Worm (Caenorhabditis elegans) whole organism, late embryonic: ENCODE results near the gene T19H12.15.
"Not testable (repeated sequence)": the region's sequence is repeated elsewhere in the genome, so short reads cannot be mapped to it uniquely, and the experiment has no call there.

Experiments used
- K02D7.2 ChIP-seq: sonication (generic microtip); optimal IDR thresholded peaks from 2 replicates; lab custom pipeline; 2017; ENCODE audit warnings: mild to moderate bottlenecking, missing genetic modification characterization, missing compliant biosample characterization
- K09A11.1 ChIP-seq: sonication (generic microtip); optimal IDR thresholded peaks from 2 replicates; lab custom pipeline; 2017; ENCODE audit warnings: antibody characterized with exemption, mild to moderate bottlenecking, missing genetic modification characterization, missing compliant biosample characterization; ENCODE audit not compliant: insufficient read depth
- T23F11.4 ChIP-seq: fragments of 200-800 bp; sonication (Bioruptor generic); optimal IDR thresholded peaks from 2 replicates; lab custom pipeline; 2018; ENCODE audit warnings: mild to moderate bottlenecking, missing genetic modification characterization, missing compliant biosample characterization
- Y22D7AL.16 ChIP-seq: sonication (generic microtip); optimal IDR thresholded peaks from 2 replicates; lab custom pipeline; 2016; ENCODE audit warnings: missing genetic modification characterization, missing compliant biosample characterization
- ceh-2 ChIP-seq: sonication (generic microtip); optimal IDR thresholded peaks from 2 replicates; lab custom pipeline; 2016; ENCODE audit warnings: missing genotype, missing genetic modification characterization, missing compliant biosample characterization
- ceh-24 ChIP-seq: sonication (generic microtip); optimal IDR thresholded peaks from 2 replicates; lab custom pipeline; 2016; ENCODE audit warnings: mild to moderate bottlenecking, missing genetic modification characterization, missing compliant biosample characterization
- ceh-34 ChIP-seq: sonication (generic microtip); optimal IDR thresholded peaks from 2 replicates; lab custom pipeline; 2016; ENCODE audit warnings: mild to moderate bottlenecking, missing genetic modification characterization, missing compliant biosample characterization
- ceh-45 ChIP-seq: fragments of 200-800 bp; sonication (Bioruptor generic); IDR thresholded peaks from 2 replicates; pipeline ENCODE4 v1.3.6; 2022; ENCODE audit warnings: missing genetic modification reagents, missing genetic modification characterization, missing compliant biosample characterization
- ceh-6 ChIP-seq: fragments of 200-800 bp; sonication (Bioruptor generic); optimal IDR thresholded peaks from 2 replicates; lab custom pipeline; 2018; ENCODE audit warnings: mild to moderate bottlenecking, missing genetic modification characterization, missing compliant biosample characterization
- dmd-4 ChIP-seq: sonication (generic microtip); optimal IDR thresholded peaks from 2 replicates; lab custom pipeline; 2016; ENCODE audit warnings: borderline replicate concordance, missing genetic modification characterization, missing compliant biosample characterization
- dve-1 ChIP-seq: sonication (generic microtip); optimal IDR thresholded peaks from 2 replicates; lab custom pipeline; 2017; ENCODE audit warnings: antibody characterized with exemption, mild to moderate bottlenecking, missing genetic modification characterization, missing compliant biosample characterization
- elt-2 ChIP-seq: sonication (generic microtip); optimal IDR thresholded peaks from 2 replicates; lab custom pipeline; 2016; ENCODE audit warnings: missing genetic modification reagents, missing genetic modification characterization, missing compliant biosample characterization
- elt-4 ChIP-seq: sonication (generic microtip); optimal IDR thresholded peaks from 2 replicates; lab custom pipeline; 2016; ENCODE audit warnings: missing genetic modification characterization, missing compliant biosample characterization
- fkh-6 ChIP-seq: sonication (generic microtip); optimal IDR thresholded peaks from 2 replicates; lab custom pipeline; 2016; ENCODE audit warnings: missing genetic modification characterization, missing compliant biosample characterization
- lim-6 ChIP-seq: sonication (generic microtip); optimal IDR thresholded peaks from 2 replicates; lab custom pipeline; 2016; ENCODE audit warnings: missing genetic modification characterization, missing compliant biosample characterization
- lin-11 ChIP-seq: fragments of 200-800 bp; sonication (Bioruptor generic); optimal IDR thresholded peaks from 2 replicates; lab custom pipeline; 2018; ENCODE audit warnings: mild to moderate bottlenecking, missing genetic modification characterization, missing compliant biosample characterization
- nhr-11 ChIP-seq: fragments of 150-350 bp; optimal IDR thresholded peaks from 2 replicates; lab custom pipeline; 2014; ENCODE audit warnings: missing biosample characterization, missing genetic modification characterization
- nhr-232 ChIP-seq: sonication (generic microtip); optimal IDR thresholded peaks from 2 replicates; lab custom pipeline; 2016; ENCODE audit warnings: missing genetic modification characterization, missing compliant biosample characterization
- odd-2 ChIP-seq: sonication (generic microtip); optimal IDR thresholded peaks from 2 replicates; lab custom pipeline; 2017; ENCODE audit warnings: antibody characterized with exemption, mild to moderate bottlenecking, missing genetic modification characterization, missing compliant biosample characterization
- pag-3 ChIP-seq: sonication (generic microtip); optimal IDR thresholded peaks from 2 replicates; lab custom pipeline; 2016; ENCODE audit warnings: missing compliant biosample characterization, missing genetic modification characterization, borderline replicate concordance
- pax-1 ChIP-seq: fragments of 150-350 bp; optimal IDR thresholded peaks from 2 replicates; lab custom pipeline; 2014; ENCODE audit warnings: missing biosample characterization, missing genetic modification characterization
- pqm-1 ChIP-seq: sonication (generic microtip); optimal IDR thresholded peaks from 2 replicates; lab custom pipeline; 2016; ENCODE audit warnings: missing genetic modification characterization, missing compliant biosample characterization
- pros-1 ChIP-seq: fragments of 150-350 bp; optimal IDR thresholded peaks from 2 replicates; lab custom pipeline; 2014; ENCODE audit warnings: missing biosample characterization, missing genetic modification reagents, missing genetic modification characterization
- ref-2 ChIP-seq: sonication (generic microtip); optimal IDR thresholded peaks from 2 replicates; lab custom pipeline; 2016; ENCODE audit warnings: missing genetic modification characterization, missing compliant biosample characterization
- sdc-2 ChIP-seq: sonication (generic microtip); optimal IDR thresholded peaks from 2 replicates; lab custom pipeline; 2016; ENCODE audit warnings: missing genotype, missing genetic modification characterization, missing compliant biosample characterization
- sox-2 ChIP-seq: fragments of 200-800 bp; sonication (Bioruptor generic); IDR thresholded peaks from 2 replicates; pipeline ENCODE4 v1.3.6; 2022; ENCODE audit warnings: missing genetic modification reagents, missing genetic modification characterization, missing compliant biosample characterization
- syd-9 ChIP-seq: sonication (generic microtip); optimal IDR thresholded peaks from 2 replicates; lab custom pipeline; 2016; ENCODE audit warnings: mild to moderate bottlenecking, missing genetic modification characterization, moderate library complexity, missing compliant biosample characterization
- tbx-2 ChIP-seq: sonication (generic microtip); optimal IDR thresholded peaks from 2 replicates; lab custom pipeline; 2016; ENCODE audit warnings: missing genetic modification characterization, missing compliant biosample characterization
- ttx-3 ChIP-seq: sonication (generic microtip); optimal IDR thresholded peaks from 2 replicates; lab custom pipeline; 2016; ENCODE audit warnings: missing genetic modification reagents, missing genetic modification characterization, missing compliant biosample characterization
- unc-55 ChIP-seq: sonication (generic microtip); optimal IDR thresholded peaks from 2 replicates; lab custom pipeline; 2017; ENCODE audit warnings: missing biosample characterization, missing genetic modification reagents, missing genetic modification characterization
- unc-86 ChIP-seq: sonication (generic microtip); optimal IDR thresholded peaks from 2 replicates; lab custom pipeline; 2016; ENCODE audit warnings: missing genetic modification characterization, missing compliant biosample characterization
- zip-5 ChIP-seq: sonication (generic microtip); optimal IDR thresholded peaks from 2 replicates; lab custom pipeline; 2016; ENCODE audit warnings: missing genetic modification characterization, missing compliant biosample characterization
- ztf-16 ChIP-seq: sonication (generic microtip); optimal IDR thresholded peaks from 2 replicates; lab custom pipeline; 2017; ENCODE audit warnings: missing genetic modification characterization, missing compliant biosample characterization

Gene T19H12.15

ce11 chrV:4903696-4904095 is 24.5 kb upstream of the T19H12.15 start, which contains the start of gene ugt-8:
TSS of gene ugt-8 (plus strand) at chrV:4903930.
- TF ChIP-seq elt-2 (tag; lab: Kevin White, UChicago) (no peak), zip-5 (tag; lab: Kevin White, UChicago) (no peak), ref-2 (tag; lab: Kevin White, UChicago) (no peak), odd-2 (tag; lab: Kevin White, UChicago) (no peak), sox-2 (GFP tag; lab: Robert Waterston, UW) (no peak), unc-55 (no peak), elt-4 (no peak), Y22D7AL.16 (tag; lab: Kevin White, UChicago) (no peak), lin-11 (tag; lab: Kevin White, UChicago) (no peak), ceh-45 (no peak), unc-86 (tag; lab: Kevin White, UChicago) (no peak), K02D7.2 (tag; lab: Kevin White, UChicago) (no peak), dve-1 (no peak), K09A11.1 (tag; lab: Kevin White, UChicago) (no peak), pax-1 (tag; lab: Kevin White, UChicago) (no peak), lim-6 (tag; lab: Kevin White, UChicago) (no peak), ztf-16 (no peak), pag-3 (tag; lab: Kevin White, UChicago) (no peak), dmd-4 (no peak), nhr-11 (tag; lab: Kevin White, UChicago) (no peak)
- TF ChIP-seq, all 69 proteins: peak for 0

- no peak for TF ChIP-seq ceh-24 (tag; lab: Kevin White, UChicago)
- no peak for TF ChIP-seq ceh-34 (tag; lab: Kevin White, UChicago)
- no peak for TF ChIP-seq tbx-2
- no peak for TF ChIP-seq lin-11 (tag; lab: Kevin White, UChicago)
- TF ChIP-seq pros-1 (tag; lab: Kevin White, UChicago): no peak
- TF ChIP-seq ceh-2 (tag; lab: Kevin White, UChicago): no peak
- TF ChIP-seq pax-1 (tag; lab: Kevin White, UChicago): no peak
- TF ChIP-seq ttx-3 (tag; lab: Kevin White, UChicago): no peak
- TF ChIP-seq fkh-6 (tag; lab: Kevin White, UChicago): no peak
Measured at ce11 chrV:4901074-4901473, 21.9 kb upstream of the T19H12.15 start, which contains the start of gene ugt-67. TSS of gene ugt-67 (plus strand) at chrV:4901374.

- TF ChIP-seq ceh-45; Y22D7AL.16 (tag; lab: Kevin White, UChicago); sdc-2: not testable (repeated sequence)
Measured at ce11 chrV:4900020-4900419, 20.9 kb upstream of the T19H12.15 start, which contains the start of gene ugt-10. TSS of gene ugt-10 (minus strand) at chrV:4900120.

ce11 chrV:4895744-4896143 is 16.6 kb upstream of the T19H12.15 start, which contains the start of gene ugt-9:
TSS of gene ugt-9 (plus strand) at chrV:4896048.
- TF ChIP-seq ceh-6 (no peak), elt-2 (tag; lab: Kevin White, UChicago) (peak; percentile 62), pqm-1 (tag; lab: Kevin White, UChicago) (no peak), dve-1 (no peak), pag-3 (tag; lab: Kevin White, UChicago) (no peak), sox-2 (GFP tag; lab: Robert Waterston, UW) (no peak), syd-9 (tag; lab: Kevin White, UChicago) (no peak)

- TF ChIP-seq nhr-232 (tag; lab: Kevin White, UChicago) (no peak), T23F11.4 (GFP tag; lab: Kevin White, UChicago) (no peak), ceh-45 (no peak)
Measured at ce11 chrV:4894971-4895370, 15.8 kb upstream of the T19H12.15 start, which contains the start of gene ugt-11. TSS of gene ugt-11 (minus strand) at chrV:4895071.
